Worm (Caenorhabditis elegans) whole organism, L4 larva: ENCODE results near the gene sre-42.

Source experiments
- D1046.2 ChIP-seq: fragments of 200-800 bp; sonication (Bioruptor generic); IDR thresholded peaks from 2 replicates; pipeline ENCODE4 v1.3.6; 2022; ENCODE audit warnings: missing genetic modification characterization, missing compliant biosample characterization
- F10B5.3 ChIP-seq: sonication (generic microtip); optimal IDR thresholded peaks from 2 replicates; lab custom pipeline; 2016; ENCODE audit warnings: mild to moderate bottlenecking, missing genetic modification characterization, missing compliant biosample characterization
- F49E8.2 ChIP-seq: sonication (generic microtip); optimal IDR thresholded peaks from 2 replicates; lab custom pipeline; 2016; ENCODE audit warnings: missing compliant biosample characterization, mild to moderate bottlenecking, missing genetic modification characterization, borderline replicate concordance
- R02D3.7 ChIP-seq: fragments of 150-350 bp; sonication (generic microtip); optimal IDR thresholded peaks from 3 replicates; lab custom pipeline; 2014; ENCODE audit warnings: missing biosample characterization, missing genetic modification characterization
- T20F7.1 ChIP-seq: fragments of 200-800 bp; sonication (Bioruptor generic); optimal IDR thresholded peaks from 2 replicates; lab custom pipeline; 2018; ENCODE audit warnings: mild to moderate bottlenecking, missing genetic modification characterization, missing compliant biosample characterization
- Y105C5A.15 ChIP-seq: fragments of 200-800 bp; sonication (Bioruptor generic); IDR thresholded peaks from 2 replicates; pipeline ENCODE4 v1.3.6; 2022; ENCODE audit warnings: missing genetic modification characterization, missing compliant biosample characterization
- Y48G9A.11 ChIP-seq: fragments of 200-800 bp; sonication (Bioruptor generic); IDR thresholded peaks from 2 replicates; pipeline ENCODE4 v1.3.6; 2022; ENCODE audit warnings: missing genetic modification reagents, missing genetic modification characterization, missing compliant biosample characterization
- Y5F2A.4 ChIP-seq: fragments of 200-800 bp; sonication (Bioruptor generic); optimal IDR thresholded peaks from 2 replicates; lab custom pipeline; 2018; ENCODE audit warnings: mild to moderate bottlenecking, missing genetic modification characterization, missing compliant biosample characterization
- Y75B8A.6 ChIP-seq: fragments of 200-800 bp; sonication (Bioruptor generic); IDR thresholded peaks from 2 replicates; pipeline ENCODE4 v1.3.6; 2022; ENCODE audit warnings: missing genetic modification reagents, missing genetic modification characterization, missing compliant biosample characterization
- ZK546.5 ChIP-seq, 2 experiments: sonication (generic microtip); optimal IDR thresholded peaks; 2 replicates each; lab custom pipeline; 2017; ENCODE audit warnings: missing biosample characterization in 2 of 2, missing genetic modification characterization in 2 of 2
- aha-1 ChIP-seq: fragments of 150-350 bp; peaks from one replicate; lab custom pipeline; 2014; ENCODE audit warnings: missing biosample characterization, missing genetic modification characterization
- ama-1 ChIP-seq: fragments of 150-350 bp; optimal IDR thresholded peaks from 2 replicates; lab custom pipeline; 2014; ENCODE audit warnings: inconsistent platforms, mixed read lengths
- ceh-20 ChIP-seq: fragments of 200-800 bp; sonication (Bioruptor generic); IDR thresholded peaks from 2 replicates; pipeline ENCODE4 v1.3.6; 2022; ENCODE audit warnings: missing genetic modification reagents, missing genetic modification characterization, missing compliant biosample characterization
- ceh-44 ChIP-seq: fragments of 200-800 bp; sonication (Bioruptor generic); IDR thresholded peaks from 2 replicates; pipeline ENCODE4 v1.3.6; 2022; ENCODE audit warnings: missing genetic modification reagents, missing genetic modification characterization, missing compliant biosample characterization
- ces-1 ChIP-seq: fragments of 150-350 bp; sonication (generic microtip); optimal IDR thresholded peaks from 4 replicates; lab custom pipeline; 2014; ENCODE audit warnings: missing biosample characterization, missing genetic modification reagents, missing genetic modification characterization
- daf-16 ChIP-seq, 3 experiments: sonication (generic microtip); optimal IDR thresholded peaks; 2 replicates each; lab custom pipeline; 2016 to 2017; ENCODE audit warnings: missing genetic modification characterization in 3 of 3, missing genetic modification reagents in 3 of 3, mild to moderate bottlenecking in 2 of 3, missing compliant biosample characterization in 2 of 3, missing biosample characterization in 1 of 3, moderate library complexity in 1 of 3
- daf-8 ChIP-seq: fragments of 200-800 bp; sonication (Bioruptor generic); IDR thresholded peaks from 2 replicates; pipeline ENCODE4 v1.3.6; 2022; ENCODE audit warnings: missing genetic modification characterization, missing compliant biosample characterization
- duxl-1 ChIP-seq: sonication (generic microtip); optimal IDR thresholded peaks from 2 replicates; lab custom pipeline; 2016; ENCODE audit warnings: mild to moderate bottlenecking, missing genetic modification characterization, moderate library complexity, missing compliant biosample characterization; ENCODE audit not compliant: poor library complexity
- dve-1 ChIP-seq: sonication (generic microtip); optimal IDR thresholded peaks from 2 replicates; lab custom pipeline; 2017; ENCODE audit warnings: antibody characterized with exemption, mild to moderate bottlenecking, missing genetic modification characterization, missing compliant biosample characterization; ENCODE audit not compliant: insufficient read depth
- egl-27 ChIP-seq: sonication (generic microtip); optimal IDR thresholded peaks from 3 replicates; lab custom pipeline; 2017; ENCODE audit warnings: missing biosample characterization, missing genetic modification reagents, missing genetic modification characterization
- egl-43 ChIP-seq: fragments of 200-800 bp; sonication (Bioruptor generic); IDR thresholded peaks from 2 replicates; pipeline ENCODE4 v1.3.6; 2022; ENCODE audit warnings: missing genetic modification reagents, missing genetic modification characterization, missing compliant biosample characterization
- hif-1 ChIP-seq, 2 experiments: sonication (generic microtip); optimal IDR thresholded peaks; 2 replicates each; lab custom pipeline; 2016 to 2017; ENCODE audit warnings: missing compliant biosample characterization in 2 of 2, missing genetic modification characterization in 2 of 2, missing genetic modification reagents in 2 of 2, missing genotype in 2 of 2, mild to moderate bottlenecking in 1 of 2
- hlh-30 ChIP-seq: sonication (generic microtip); optimal IDR thresholded peaks from 2 replicates; lab custom pipeline; 2017; ENCODE audit warnings: antibody characterized with exemption, mild to moderate bottlenecking, missing genetic modification characterization, missing compliant biosample characterization; ENCODE audit not compliant: insufficient read depth
- hmg-1.1 ChIP-seq: fragments of 200-800 bp; sonication (Bioruptor generic); IDR thresholded peaks from 2 replicates; pipeline ENCODE4 v1.3.6; 2022; ENCODE audit warnings: missing genetic modification reagents, missing genetic modification characterization, missing compliant biosample characterization
- jun-1 ChIP-seq: fragments of 150-350 bp; optimal IDR thresholded peaks from 2 replicates; lab custom pipeline; 2014; ENCODE audit warnings: missing biosample characterization, missing genetic modification reagents, missing genetic modification characterization
- lim-7 ChIP-seq: fragments of 200-800 bp; sonication (Bioruptor generic); IDR thresholded peaks from 2 replicates; pipeline ENCODE4 v1.3.6; 2022; ENCODE audit warnings: missing genetic modification characterization, missing compliant biosample characterization
- lin-13 ChIP-seq: fragments of 150-350 bp; optimal IDR thresholded peaks from 2 replicates; lab custom pipeline; 2014; ENCODE audit warnings: missing biosample characterization, missing genetic modification reagents, missing genetic modification characterization
- lin-15B ChIP-seq: fragments of 150-350 bp; sonication (generic microtip); optimal IDR thresholded peaks from 3 replicates; lab custom pipeline; 2014; ENCODE audit warnings: missing biosample characterization, missing genetic modification characterization
- lin-38 ChIP-seq: fragments of 200-800 bp; sonication (Bioruptor generic); IDR thresholded peaks from 2 replicates; pipeline ENCODE4 v1.3.6; 2022; ENCODE audit warnings: missing genetic modification reagents, missing genetic modification characterization, missing compliant biosample characterization
- lin-39 ChIP-seq: fragments of 150-350 bp; optimal IDR thresholded peaks from 2 replicates; lab custom pipeline; 2014; ENCODE audit warnings: missing biosample characterization, missing genetic modification reagents, missing genetic modification characterization
- lir-3 ChIP-seq: sonication (generic microtip); optimal IDR thresholded peaks from 2 replicates; lab custom pipeline; 2016; ENCODE audit warnings: mild to moderate bottlenecking, missing genetic modification characterization, missing compliant biosample characterization
- mes-2 ChIP-seq: sonication (generic microtip); optimal IDR thresholded peaks from 2 replicates; lab custom pipeline; 2016; ENCODE audit warnings: missing genotype, mild to moderate bottlenecking, missing genetic modification characterization, missing compliant biosample characterization; ENCODE audit not compliant: poor library complexity, severe bottlenecking
- nhr-11 ChIP-seq: fragments of 150-350 bp; optimal IDR thresholded peaks from 2 replicates; lab custom pipeline; 2014; ENCODE audit warnings: missing biosample characterization, missing genetic modification characterization
- nhr-111 ChIP-seq: fragments of 200-800 bp; sonication (Bioruptor generic); optimal IDR thresholded peaks from 2 replicates; lab custom pipeline; 2018; ENCODE audit warnings: mild to moderate bottlenecking, missing genetic modification characterization, missing compliant biosample characterization
- nhr-237 ChIP-seq: sonication (generic microtip); optimal IDR thresholded peaks from 2 replicates; lab custom pipeline; 2017; ENCODE audit warnings: missing biosample characterization, missing genetic modification characterization
- nhr-41 ChIP-seq: fragments of 200-800 bp; sonication (Bioruptor generic); IDR thresholded peaks from 2 replicates; pipeline ENCODE4 v1.3.6; 2022; ENCODE audit warnings: missing genetic modification reagents, missing genetic modification characterization, missing compliant biosample characterization
- nhr-48 ChIP-seq: sonication (generic microtip); optimal IDR thresholded peaks from 2 replicates; lab custom pipeline; 2016; ENCODE audit warnings: mild to moderate bottlenecking, missing genetic modification characterization, missing compliant biosample characterization
- rbr-2 ChIP-seq: sonication (generic microtip); optimal IDR thresholded peaks from 2 replicates; lab custom pipeline; 2016; ENCODE audit warnings: missing genotype, missing genetic modification characterization, missing compliant biosample characterization
- sdz-12 ChIP-seq: fragments of 200-800 bp; sonication (Bioruptor generic); optimal IDR thresholded peaks from 2 replicates; lab custom pipeline; 2018; ENCODE audit warnings: mild to moderate bottlenecking, missing genetic modification characterization, missing compliant biosample characterization
- set-16 ChIP-seq: fragments of 200-800 bp; sonication (Bioruptor generic); IDR thresholded peaks from 2 replicates; pipeline ENCODE4 v1.3.6; 2022; ENCODE audit warnings: missing genetic modification reagents, missing genetic modification characterization, missing compliant biosample characterization
- spr-3 ChIP-seq: fragments of 200-800 bp; sonication (Bioruptor generic); optimal IDR thresholded peaks from 2 replicates; lab custom pipeline; 2018; ENCODE audit warnings: mild to moderate bottlenecking, missing genetic modification characterization, missing compliant biosample characterization
- tag-97 ChIP-seq: fragments of 200-800 bp; sonication (Bioruptor generic); IDR thresholded peaks from 2 replicates; pipeline ENCODE4 v1.3.6; 2022; ENCODE audit warnings: missing genetic modification characterization, missing compliant biosample characterization
- unc-130 ChIP-seq: sonication (generic microtip); optimal IDR thresholded peaks from 2 replicates; lab custom pipeline; 2016; ENCODE audit warnings: missing genetic modification reagents, missing genetic modification characterization, missing compliant biosample characterization
- vab-7 ChIP-seq: fragments of 200-800 bp; sonication (Bioruptor generic); IDR thresholded peaks from 2 replicates; pipeline ENCODE4 v1.3.6; 2022; ENCODE audit warnings: missing genetic modification reagents, missing genetic modification characterization, missing compliant biosample characterization
- zfp-3 ChIP-seq: fragments of 200-800 bp; sonication (Bioruptor generic); conservative IDR thresholded peaks from 2 replicates; pipeline ENCODE4 v1.3.6; 2022; ENCODE audit warnings: missing genetic modification reagents, missing genetic modification characterization, missing compliant biosample characterization
- zip-2 ChIP-seq: fragments of 150-350 bp; optimal IDR thresholded peaks from 2 replicates; lab custom pipeline; 2014; ENCODE audit warnings: missing biosample characterization, missing genetic modification characterization
- ztf-7 ChIP-seq: fragments of 150-350 bp; optimal IDR thresholded peaks from 2 replicates; lab custom pipeline; 2014; ENCODE audit warnings: missing biosample characterization, missing genetic modification characterization

Gene sre-42

DNA sequence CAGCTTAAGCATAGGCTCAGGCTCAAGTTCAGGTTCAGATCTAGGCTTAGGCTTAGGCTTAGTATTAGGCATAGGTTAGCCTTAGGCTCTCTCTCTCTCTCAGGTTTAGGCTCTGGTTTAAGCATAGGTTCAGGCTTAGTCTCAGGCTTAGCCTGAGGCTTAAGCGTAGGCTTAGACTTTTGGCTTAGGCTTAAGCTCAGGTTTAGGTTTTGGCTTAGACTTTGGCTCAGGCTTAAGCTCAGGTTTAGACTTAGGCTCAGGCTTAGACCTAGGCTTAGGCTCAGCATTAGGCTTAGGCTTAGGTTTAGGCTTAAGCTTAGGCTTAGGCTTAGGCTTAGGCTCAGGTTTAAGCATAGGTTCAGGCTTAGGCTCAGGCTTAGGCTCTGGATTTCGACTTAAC, 43.0 kb downstream of the sre-42 start:
- TF ChIP-seq Y5F2A.4 (GFP tag; lab: Kevin White, UChicago), result no peak
- TF ChIP-seq ces-1 (GFP tag; lab: Kevin White, UChicago), result no peak
- TF ChIP-seq ama-1 (lab: Kevin White, UChicago), result no peak
- no peak for TF ChIP-seq ZK546.5 (tag; optimal IDR thresholded peaks at IDR 0.05; lab: Kevin White, UChicago)
- no peak for TF ChIP-seq Y75B8A.6 (GFP tag; lab: Robert Waterston, UW)
- TF ChIP-seq nhr-111 (GFP tag; lab: Kevin White, UChicago), result no peak
- TF ChIP-seq daf-8, result no peak
- no peak for TF ChIP-seq hif-1 (tag; optimal IDR thresholded peaks at IDR 0.05; lab: Kevin White, UChicago)
- TF ChIP-seq hmg-1.1 (GFP tag; lab: Robert Waterston, UW), result no peak
- no peak for TF ChIP-seq ztf-7
- no peak for TF ChIP-seq zip-2 (tag; lab: Kevin White, UChicago)
- TF ChIP-seq hlh-30, result no peak
- no peak for TF ChIP-seq egl-43
- TF ChIP-seq rbr-2, result no peak
- TF ChIP-seq nhr-41 (GFP tag; lab: Robert Waterston, UW), result no peak
- no peak for TF ChIP-seq D1046.2
- no peak for TF ChIP-seq aha-1
- no peak for TF ChIP-seq nhr-237 (tag; lab: Kevin White, UChicago)

DNA sequence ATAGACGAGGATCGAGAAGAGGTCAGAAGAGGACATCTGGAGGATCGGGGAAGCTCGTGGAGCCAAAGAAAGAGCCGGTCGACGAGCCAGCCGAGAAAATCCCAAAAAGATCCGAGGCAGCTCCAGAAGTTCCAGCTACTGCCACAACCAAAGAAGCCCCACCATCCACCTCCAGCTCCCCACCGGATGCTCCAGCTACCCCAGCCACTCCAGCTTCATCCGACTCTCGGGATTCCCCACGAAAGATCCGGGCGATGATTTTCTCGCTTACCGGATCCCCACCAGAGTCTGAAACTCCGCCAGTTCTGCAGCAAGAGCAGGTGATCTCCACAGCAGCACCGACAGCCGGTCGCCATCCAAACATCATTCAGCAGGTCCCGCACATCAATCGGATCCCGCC, 43.8 kb downstream of the sre-42 start:
- TF ChIP-seq lin-39 (no peak), set-16 (GFP tag; lab: Robert Waterston, UW) (peak; percentile 91), sdz-12 (no peak), dve-1 (tag; lab: Kevin White, UChicago) (no peak), R02D3.7 (tag; lab: Kevin White, UChicago) (no peak), tag-97 (GFP tag; lab: Robert Waterston, UW) (no peak), F49E8.2 (tag; lab: Kevin White, UChicago) (no peak), F10B5.3 (tag; lab: Kevin White, UChicago) (no peak), zfp-3 (GFP tag; lab: Robert Waterston, UW) (no peak), lir-3 (tag; lab: Kevin White, UChicago) (no peak), ztf-7 (no peak), lin-15B (tag; lab: Kevin White, UChicago) (no peak), duxl-1 (tag; lab: Kevin White, UChicago) (no peak), aha-1 (peak; percentile 67), lim-7 (0 out of 2 replicates have a peak, but pooled peaks have one; percentile 37), ZK546.5 (tag; optimal IDR thresholded peaks at IDR 0.05; lab: Kevin White, UChicago) (no peak)

DNA sequence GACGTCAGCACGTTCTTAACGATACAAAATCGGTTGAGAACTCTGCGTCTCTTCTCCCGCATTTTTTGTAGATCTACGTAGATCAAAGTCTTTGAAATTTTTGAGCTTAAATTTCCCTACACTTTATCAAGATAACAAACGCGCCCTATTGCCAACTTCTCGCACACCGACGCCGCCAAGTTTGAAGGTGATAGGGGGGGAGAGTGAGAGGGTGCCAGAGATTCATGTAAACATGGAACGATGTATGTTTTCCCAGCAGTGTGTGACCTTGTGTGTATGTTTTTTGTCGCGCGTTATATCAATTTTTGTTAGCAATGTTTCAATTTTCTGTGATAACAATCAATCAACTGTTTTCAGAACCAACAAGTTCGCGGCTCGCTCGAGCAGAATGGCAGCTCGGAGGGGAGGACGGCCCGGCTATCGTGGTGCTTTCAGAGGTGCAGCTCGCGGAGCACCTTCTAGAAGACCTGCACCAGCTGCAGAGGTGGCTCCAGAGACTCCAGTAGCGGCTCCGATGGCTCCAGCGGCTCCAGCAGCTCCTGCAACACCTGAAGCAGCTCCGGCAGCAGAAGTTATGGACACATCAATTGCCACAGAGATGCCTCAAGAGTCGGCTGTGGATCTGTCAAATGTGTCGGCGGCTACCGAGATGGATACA, 45.0 kb downstream of the sre-42 start:
- TF ChIP-seq ceh-20 (GFP tag; lab: Robert Waterston, UW), result no peak
- TF ChIP-seq ZK546.5 (tag; optimal IDR thresholded peaks at IDR 0.05; lab: Kevin White, UChicago), result no peak
- TF ChIP-seq unc-130, result no peak
- peak; percentile 54; the same call in 1 of the 2 replicates for TF ChIP-seq egl-43
- no peak for TF ChIP-seq T20F7.1 (GFP tag; lab: Kevin White, UChicago)
- peak; percentile 17 for TF ChIP-seq hlh-30
- no peak for TF ChIP-seq ces-1 (GFP tag; lab: Kevin White, UChicago)
- TF ChIP-seq ceh-44 (GFP tag; lab: Robert Waterston, UW), result no peak
- TF ChIP-seq Y105C5A.15 (GFP tag; lab: Robert Waterston, UW), result no peak
- TF ChIP-seq mes-2, result peak; percentile 37
- peak; percentile 97 for TF ChIP-seq set-16 (GFP tag; lab: Robert Waterston, UW)
- no peak for TF ChIP-seq ama-1 (lab: Kevin White, UChicago)
- TF ChIP-seq egl-27 (tag; lab: Kevin White, UChicago), result no peak
- no peak for TF ChIP-seq spr-3 (GFP tag; lab: Kevin White, UChicago)
- TF ChIP-seq aha-1, result peak; percentile 23
- no peak for TF ChIP-seq daf-16 (GFP tag; optimal IDR thresholded peaks at IDR 0.05; lab: Kevin White, UChicago)
- peak; percentile 69 for TF ChIP-seq daf-16 (tag; optimal IDR thresholded peaks at IDR 0.05; lab: Kevin White, UChicago)
- TF ChIP-seq nhr-48 (tag; lab: Kevin White, UChicago), result no peak
- TF ChIP-seq jun-1 (tag; lab: Kevin White, UChicago), result no peak
- no peak for TF ChIP-seq zfp-3 (GFP tag; lab: Robert Waterston, UW)
- no peak for TF ChIP-seq lin-13 (GFP tag; lab: Kevin White, UChicago)
- peak; percentile 45 for TF ChIP-seq lin-38
- TF ChIP-seq nhr-11 (tag; lab: Kevin White, UChicago), result no peak
- TF ChIP-seq vab-7 (GFP tag; lab: Robert Waterston, UW), result no peak
- no peak for TF ChIP-seq Y48G9A.11
